Fruit fly (Drosophila melanogaster) whole organism: ENCODE results near the gene sima.

ENCODE experiments used
- Dll ChIP-seq: fragments of >200 bp; optimal IDR thresholded peaks from 2 replicates; lab custom pipeline; 2017
- EcR ChIP-seq, 2 experiments: fragments of >200 bp; optimal IDR thresholded peaks; 2 replicates each; lab custom pipeline; 2017; ENCODE audit warnings: missing biosample characterization in 2 of 2, missing genetic modification characterization in 2 of 2, missing genetic modification reagents in 2 of 2
- pan ChIP-seq: fragments of >200 bp; optimal IDR thresholded peaks from 2 replicates; lab custom pipeline; 2017
- usp ChIP-seq: fragments of >200 bp; optimal IDR thresholded peaks from 2 replicates; lab custom pipeline; 2017; ENCODE audit warnings: missing biosample characterization, missing genetic modification characterization, mixed read lengths

- TF ChIP-seq pan (lab: Kevin White, UChicago) (no peak), EcR (GFP tag; optimal IDR thresholded peaks at IDR 0.05; lab: Kevin White, UChicago) (no peak), Dll (lab: Kevin White, UChicago) (no peak), usp (GFP tag; lab: Kevin White, UChicago) (no peak)
Observed at dm6 chr3R:30101389-30101935, 43.4 kb downstream of the sima start.
